Fruit fly (Drosophila melanogaster) whole organism, adult: ENCODE results near the gene CG32813.

Experiments used
- CG11617 ChIP-seq: fragments of 200-800 bp; sonication (Bioruptor generic); optimal IDR thresholded peaks from 2 replicates; lab custom pipeline; 2017; ENCODE audit warnings: mild to moderate bottlenecking, missing biosample characterization, missing genetic modification reagents, missing genetic modification characterization
- CG12768 ChIP-seq: fragments of 200-800 bp; sonication (Bioruptor generic); optimal IDR thresholded peaks from 2 replicates; lab custom pipeline; 2017; ENCODE audit warnings: missing biosample characterization, missing genetic modification characterization, mild to moderate bottlenecking, moderate library complexity, missing genetic modification reagents
- CG14711 ChIP-seq: fragments of 200-800 bp; sonication (Bioruptor generic); optimal IDR thresholded peaks from 2 replicates; lab custom pipeline; 2018; ENCODE audit warnings: missing biosample characterization, mild to moderate bottlenecking, missing genetic modification characterization, moderate library complexity
- CG1620 ChIP-seq: fragments of 200-800 bp; sonication (Bioruptor generic); optimal IDR thresholded peaks from 2 replicates; lab custom pipeline; 2016; ENCODE audit warnings: missing biosample characterization, missing genetic modification characterization
- CG33017 ChIP-seq: fragments of 200-800 bp; sonication (Bioruptor generic); optimal IDR thresholded peaks from 2 replicates; lab custom pipeline; 2018; ENCODE audit warnings: missing biosample characterization, mild to moderate bottlenecking, missing genetic modification characterization, moderate library complexity
- CG5204 ChIP-seq: fragments of 200-800 bp; sonication (Bioruptor generic); optimal IDR thresholded peaks from 2 replicates; lab custom pipeline; 2016; ENCODE audit warnings: missing biosample characterization, missing genetic modification characterization
- CG7045 ChIP-seq: fragments of 200-800 bp; sonication (Bioruptor generic); optimal IDR thresholded peaks from 2 replicates; lab custom pipeline; 2017; ENCODE audit warnings: missing biosample characterization, mild to moderate bottlenecking, missing genetic modification characterization
- CG7101 ChIP-seq: fragments of 200-800 bp; sonication (Bioruptor generic); optimal IDR thresholded peaks from 2 replicates; lab custom pipeline; 2018; ENCODE audit warnings: missing biosample characterization, mild to moderate bottlenecking, missing genetic modification characterization, moderate library complexity
- Clk ChIP-seq: fragments of 200-800 bp; sonication (Bioruptor generic); optimal IDR thresholded peaks from 2 replicates; lab custom pipeline; 2017; ENCODE audit warnings: missing biosample characterization, missing genetic modification characterization
- Crg-1 ChIP-seq: fragments of 200-800 bp; sonication (Bioruptor generic); optimal IDR thresholded peaks from 2 replicates; lab custom pipeline; 2016; ENCODE audit warnings: missing biosample characterization, missing genetic modification characterization
- Hr96 ChIP-seq: fragments of 200-800 bp; sonication (Bioruptor generic); optimal IDR thresholded peaks from 2 replicates; lab custom pipeline; 2016; ENCODE audit warnings: missing biosample characterization, missing genetic modification characterization
- Mnt ChIP-seq: fragments of 200-800 bp; sonication (Bioruptor generic); optimal IDR thresholded peaks from 2 replicates; lab custom pipeline; 2016; ENCODE audit warnings: missing biosample characterization, mild to moderate bottlenecking, missing genetic modification characterization
- bab1 ChIP-seq: fragments of 200-800 bp; sonication (Bioruptor generic); optimal IDR thresholded peaks from 3 replicates; lab custom pipeline; 2019; ENCODE audit warnings: missing biosample characterization, mild to moderate bottlenecking, missing genetic modification characterization, moderate library complexity
- cic ChIP-seq: fragments of 200-800 bp; sonication (Bioruptor generic); optimal IDR thresholded peaks from 2 replicates; lab custom pipeline; 2017; ENCODE audit warnings: missing biosample characterization, mild to moderate bottlenecking, missing genetic modification characterization, moderate library complexity
- cnc ChIP-seq, 2 experiments: fragments of >200 bp; optimal IDR thresholded peaks; 2 replicates each; lab custom pipeline; 2017
- kay ChIP-seq: fragments of 200-800 bp; sonication (Bioruptor generic); peaks from one replicate; lab custom pipeline; 2016; ENCODE audit warnings: missing biosample characterization, missing genetic modification characterization, borderline replicate concordance
- ovo ChIP-seq: fragments of 200-800 bp; sonication (Bioruptor generic); optimal IDR thresholded peaks from 2 replicates; lab custom pipeline; 2016; ENCODE audit warnings: missing biosample characterization, missing genetic modification characterization
- pad ChIP-seq: fragments of 200-800 bp; sonication (Bioruptor generic); optimal IDR thresholded peaks from 3 replicates; lab custom pipeline; 2017; ENCODE audit warnings: missing biosample characterization, missing genetic modification characterization, mild to moderate bottlenecking, moderate library complexity, missing genetic modification reagents
- tj ChIP-seq: fragments of 200-800 bp; sonication (Bioruptor generic); optimal IDR thresholded peaks from 3 replicates; lab custom pipeline; 2017; ENCODE audit warnings: missing biosample characterization, mild to moderate bottlenecking, missing genetic modification characterization, moderate library complexity
- toe ChIP-seq: fragments of 200-800 bp; sonication (Bioruptor generic); optimal IDR thresholded peaks from 2 replicates; lab custom pipeline; 2016; ENCODE audit warnings: missing biosample characterization, missing genetic modification characterization

The CG32813 gene

DNA sequence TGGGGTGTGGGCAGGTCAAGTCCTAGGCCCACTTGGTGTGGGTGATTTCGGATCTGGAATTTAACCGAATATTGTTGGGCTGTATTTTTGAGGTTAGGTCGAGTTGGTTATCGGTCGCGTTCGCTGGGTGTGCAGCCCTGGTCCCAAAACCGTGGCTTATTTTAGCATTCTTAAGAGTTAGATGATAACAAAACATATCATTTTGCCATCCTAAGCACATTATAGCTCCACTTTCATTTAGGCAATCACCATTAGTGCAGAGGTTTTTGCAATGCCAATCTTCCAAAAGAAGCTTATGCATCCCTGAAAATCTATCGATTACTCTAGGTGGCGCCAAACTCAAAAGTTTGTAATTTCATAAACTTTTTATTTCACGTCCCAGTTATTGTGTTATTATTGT is 31.5 kb upstream of the CG32813 start, which contains the start of gene MTPAP:
Gene MTPAP (minus strand): TSS at position 103 of the 400 bp plus-strand sequence.
- TF ChIP-seq CG1620 (GFP tag; lab: Kevin White, UChicago) (no peak), cic (GFP tag; lab: Kevin White, UChicago) (no peak), pad (GFP tag; lab: Kevin White, UChicago) (no peak), CG5204 (GFP tag; lab: Kevin White, UChicago) (no peak), CG7045 (no peak), Clk (GFP tag; lab: Kevin White, UChicago) (no peak), Hr96 (GFP tag; lab: Kevin White, UChicago) (no peak), CG11617 (peak; percentile 30), cnc (optimal IDR thresholded peaks at IDR 0.05; lab: Kevin White, UChicago) (no peak), toe (GFP tag; lab: Kevin White, UChicago) (no peak), CG33017 (tag; lab: Kevin White, UChicago) (no peak), CG14711 (tag; lab: Kevin White, UChicago) (no peak), CG12768 (GFP tag; lab: Kevin White, UChicago) (no peak), tj (peak; percentile 23), Crg-1 (GFP tag; lab: Kevin White, UChicago) (no peak), kay (GFP tag; lab: Kevin White, UChicago) (no peak), ovo (no peak), bab1 (GFP tag; lab: Kevin White, UChicago) (peak; percentile 59), CG7101 (no peak), Mnt (GFP tag; lab: Kevin White, UChicago) (peak; percentile 74)

- peak; percentile 7 for TF ChIP-seq cic (GFP tag; lab: Kevin White, UChicago)
- peak; percentile 7 for TF ChIP-seq bab1 (GFP tag; lab: Kevin White, UChicago)
- peak; percentile 94 for TF ChIP-seq Mnt (GFP tag; lab: Kevin White, UChicago)
- TF ChIP-seq Hr96 (GFP tag; lab: Kevin White, UChicago): no peak
Measured at dm6 chrX:1353322-1354212, 27.1 kb upstream of the CG32813 start, which contains the start of the genes CG12773 and CG11417. Gene CG12773 (minus strand): TSS chrX:1353981. Gene CG11417 (plus strand): TSS chrX:1354014.

dm6 chrX:1357501-1357900 is 23.2 kb upstream of the CG32813 start, which contains the start of gene png:
Gene png (minus strand): TSS chrX:1357601.
- TF ChIP-seq CG11617: no peak
- no peak for TF ChIP-seq CG7045
- TF ChIP-seq pad (GFP tag; lab: Kevin White, UChicago): peak; percentile 16

- TF ChIP-seq tj: no peak
- no peak for TF ChIP-seq Clk (GFP tag; lab: Kevin White, UChicago)
- no peak for TF ChIP-seq kay (GFP tag; lab: Kevin White, UChicago)
- no peak for TF ChIP-seq CG5204 (GFP tag; lab: Kevin White, UChicago)
- TF ChIP-seq cic (GFP tag; lab: Kevin White, UChicago): no peak
- TF ChIP-seq toe (GFP tag; lab: Kevin White, UChicago): no peak
- no peak for TF ChIP-seq CG7101
- no peak for TF ChIP-seq CG12768 (GFP tag; lab: Kevin White, UChicago)
- no peak for TF ChIP-seq CG11617
- TF ChIP-seq Hr96 (GFP tag; lab: Kevin White, UChicago): no peak
- no peak for TF ChIP-seq cnc (optimal IDR thresholded peaks at IDR 0.05; lab: Kevin White, UChicago)
- no peak for TF ChIP-seq Crg-1 (GFP tag; lab: Kevin White, UChicago)
- TF ChIP-seq bab1 (GFP tag; lab: Kevin White, UChicago): no peak
- TF ChIP-seq CG14711 (tag; lab: Kevin White, UChicago): no peak
Measured at dm6 chrX:1368949-1369348, 11.8 kb upstream of the CG32813 start, which contains the start of gene CG14770. Gene CG14770 (plus strand): TSS chrX:1369249.

DNA sequence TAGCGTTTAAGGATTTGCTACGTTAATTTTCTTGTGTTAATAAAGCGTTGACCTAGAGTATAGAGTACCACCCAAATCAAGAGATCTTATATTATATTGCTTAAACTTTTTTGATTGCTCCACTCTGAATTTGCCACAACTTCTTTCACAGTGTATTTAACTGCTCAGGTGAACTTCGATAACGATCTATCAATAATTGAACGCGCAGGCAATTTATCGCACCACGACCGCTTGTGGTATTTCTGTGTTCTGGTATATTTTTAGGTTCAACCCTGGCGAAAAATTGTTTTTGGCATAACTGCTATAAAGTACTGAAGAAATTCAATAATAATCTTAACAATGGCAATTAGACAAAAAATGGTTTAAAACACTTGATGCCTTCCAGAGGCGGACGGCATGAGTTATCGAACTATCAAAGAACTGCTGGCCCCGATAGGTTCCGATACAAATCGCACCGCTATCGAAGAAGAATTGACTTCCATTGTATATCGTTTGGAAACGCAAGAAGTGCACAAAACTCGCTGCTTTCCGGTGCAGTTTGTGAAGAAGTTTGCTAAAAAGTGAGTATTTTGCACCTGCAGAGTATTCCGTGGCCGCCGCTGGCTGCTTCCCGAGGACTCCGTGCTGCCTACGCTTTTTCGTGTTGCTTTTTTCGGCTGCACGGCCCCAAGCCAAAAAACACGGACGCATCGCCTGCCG is 10.5 kb upstream of the CG32813 start, which contains the start of gene ssx:
Gene ssx (plus strand): TSS at position 477 of the 699 bp plus-strand sequence.
- TF ChIP-seq Hr96 (GFP tag; lab: Kevin White, UChicago) (no peak), CG12768 (GFP tag; lab: Kevin White, UChicago) (no peak), CG14711 (tag; lab: Kevin White, UChicago) (peak; percentile 24), pad (GFP tag; lab: Kevin White, UChicago) (no peak), toe (GFP tag; lab: Kevin White, UChicago) (no peak), CG7045 (no peak), CG5204 (GFP tag; lab: Kevin White, UChicago) (no peak), CG11617 (peak; percentile 20), Clk (GFP tag; lab: Kevin White, UChicago) (no peak), cnc (optimal IDR thresholded peaks at IDR 0.05; lab: Kevin White, UChicago) (no peak), tj (peak; percentile 62), kay (GFP tag; lab: Kevin White, UChicago) (no peak), cic (GFP tag; lab: Kevin White, UChicago) (no peak), Mnt (GFP tag; lab: Kevin White, UChicago) (peak; percentile 31), CG1620 (GFP tag; lab: Kevin White, UChicago) (no peak), bab1 (GFP tag; lab: Kevin White, UChicago) (peak; percentile 57), Crg-1 (GFP tag; lab: Kevin White, UChicago) (peak; percentile 50), CG7101 (peak; percentile 53), ovo (no peak), CG33017 (tag; lab: Kevin White, UChicago) (no peak)
